Worm (Caenorhabditis elegans) whole organism, mixed stage, embryonic: ENCODE results near the gene col-145.

Source experiments
- M03D4.4 ChIP-seq: sonication (generic microtip); optimal IDR thresholded peaks from 2 replicates; lab custom pipeline; 2017; ENCODE audit warnings: mild to moderate bottlenecking, missing genetic modification characterization, missing compliant biosample characterization
- bed-3 ChIP-seq: fragments of 200-800 bp; sonication (Bioruptor generic); optimal IDR thresholded peaks from 3 replicates; lab custom pipeline; 2018; ENCODE audit warnings: mild to moderate bottlenecking, missing genetic modification characterization, moderate library complexity, missing compliant biosample characterization
- blmp-1 ChIP-seq: fragments of 150-350 bp; optimal IDR thresholded peaks from 2 replicates; lab custom pipeline; 2014; ENCODE audit warnings: missing biosample characterization, missing genetic modification characterization
- ceh-39 ChIP-seq: fragments of 150-350 bp; optimal IDR thresholded peaks from 2 replicates; lab custom pipeline; 2014; ENCODE audit warnings: missing biosample characterization, missing genetic modification characterization
- ceh-43 ChIP-seq: fragments of 200-800 bp; sonication (Bioruptor generic); optimal IDR thresholded peaks from 2 replicates; lab custom pipeline; 2018; ENCODE audit warnings: mild to moderate bottlenecking, missing genetic modification characterization, moderate library complexity, missing compliant biosample characterization
- ceh-83 ChIP-seq: fragments of 200-800 bp; sonication (Bioruptor generic); optimal IDR thresholded peaks from 2 replicates; lab custom pipeline; 2018; ENCODE audit warnings: mild to moderate bottlenecking, missing genetic modification characterization, missing compliant biosample characterization
- ces-1 ChIP-seq: fragments of 150-350 bp; optimal IDR thresholded peaks from 2 replicates; lab custom pipeline; 2014; ENCODE audit warnings: missing biosample characterization, missing genetic modification reagents, missing genetic modification characterization
- cnd-1 ChIP-seq: fragments of 200-800 bp; sonication (Bioruptor generic); optimal IDR thresholded peaks from 2 replicates; lab custom pipeline; 2018; ENCODE audit warnings: mild to moderate bottlenecking, missing genetic modification characterization, missing compliant biosample characterization
- drap-1 ChIP-seq: fragments of 200-800 bp; sonication (Bioruptor generic); optimal IDR thresholded peaks from 3 replicates; lab custom pipeline; 2018; ENCODE audit warnings: mild to moderate bottlenecking, missing genetic modification characterization, missing compliant biosample characterization
- elt-1 ChIP-seq: sonication (generic microtip); optimal IDR thresholded peaks from 2 replicates; lab custom pipeline; 2017; ENCODE audit warnings: missing genetic modification characterization, mild to moderate bottlenecking, missing compliant biosample characterization, antibody characterized with exemption, moderate library complexity, borderline replicate concordance; ENCODE audit not compliant: insufficient read depth
- elt-3 ChIP-seq: fragments of 150-350 bp; optimal IDR thresholded peaks from 2 replicates; lab custom pipeline; 2014; ENCODE audit warnings: missing biosample characterization, missing genetic modification characterization
- flh-1 ChIP-seq: fragments of 200-800 bp; sonication (Bioruptor generic); optimal IDR thresholded peaks from 2 replicates; lab custom pipeline; 2018; ENCODE audit warnings: mild to moderate bottlenecking, missing genetic modification characterization, moderate library complexity, missing compliant biosample characterization
- ham-2 ChIP-seq: fragments of 200-800 bp; sonication (Bioruptor generic); optimal IDR thresholded peaks from 2 replicates; lab custom pipeline; 2018; ENCODE audit warnings: mild to moderate bottlenecking, missing genetic modification characterization, missing compliant biosample characterization
- hlh-1 ChIP-seq: fragments of 150-350 bp; optimal IDR thresholded peaks from 2 replicates; lab custom pipeline; 2014; ENCODE audit warnings: missing biosample characterization, missing genetic modification reagents, missing genetic modification characterization
- lin-13 ChIP-seq: fragments of 150-350 bp; optimal IDR thresholded peaks from 2 replicates; lab custom pipeline; 2014; ENCODE audit warnings: missing biosample characterization, missing genetic modification characterization
- lin-32 ChIP-seq: fragments of 200-800 bp; sonication (Bioruptor generic); optimal IDR thresholded peaks from 2 replicates; lab custom pipeline; 2018; ENCODE audit warnings: mild to moderate bottlenecking, missing genetic modification characterization, missing compliant biosample characterization
- lsy-2 ChIP-seq: fragments of 150-350 bp; optimal IDR thresholded peaks from 2 replicates; lab custom pipeline; 2014; ENCODE audit warnings: missing biosample characterization, missing genetic modification characterization
- mab-5 ChIP-seq: fragments of 150-350 bp; optimal IDR thresholded peaks from 2 replicates; lab custom pipeline; 2014; ENCODE audit warnings: missing biosample characterization, missing genetic modification characterization
- mep-1 ChIP-seq: fragments of 150-350 bp; optimal IDR thresholded peaks from 2 replicates; lab custom pipeline; 2017; ENCODE audit warnings: missing biosample characterization, missing genetic modification reagents, missing genetic modification characterization, inconsistent platforms
- mls-2 ChIP-seq: sonication (generic microtip); optimal IDR thresholded peaks from 2 replicates; lab custom pipeline; 2016; ENCODE audit warnings: mild to moderate bottlenecking, missing genetic modification characterization, moderate library complexity, missing compliant biosample characterization
- nhr-12 ChIP-seq: fragments of 150-350 bp; optimal IDR thresholded peaks from 2 replicates; lab custom pipeline; 2014; ENCODE audit warnings: missing biosample characterization, missing genetic modification characterization
- nhr-2 ChIP-seq: fragments of 150-350 bp; optimal IDR thresholded peaks from 2 replicates; lab custom pipeline; 2014; ENCODE audit warnings: missing biosample characterization, missing genetic modification characterization
- nhr-237 ChIP-seq: fragments of 150-350 bp; optimal IDR thresholded peaks from 2 replicates; lab custom pipeline; 2014; ENCODE audit warnings: missing biosample characterization, missing genetic modification characterization
- nhr-76 ChIP-seq: sonication (generic microtip); optimal IDR thresholded peaks from 2 replicates; lab custom pipeline; 2017; ENCODE audit warnings: missing biosample characterization, missing genetic modification characterization
- pha-4 ChIP-seq: fragments of 150-350 bp; optimal IDR thresholded peaks from 2 replicates; lab custom pipeline; 2018; ENCODE audit warnings: missing biosample characterization, missing genetic modification reagents, missing genetic modification characterization
- sem-2 ChIP-seq: fragments of 200-800 bp; sonication (Bioruptor generic); optimal IDR thresholded peaks from 2 replicates; lab custom pipeline; 2018; ENCODE audit warnings: mild to moderate bottlenecking, missing genetic modification characterization, missing compliant biosample characterization
- snpc-4 ChIP-seq: fragments of 150-350 bp; optimal IDR thresholded peaks from 2 replicates; lab custom pipeline; 2014; ENCODE audit warnings: missing biosample characterization, missing genetic modification characterization
- sptf-1 ChIP-seq: sonication (generic microtip); optimal IDR thresholded peaks from 2 replicates; lab custom pipeline; 2017; ENCODE audit warnings: mild to moderate bottlenecking, missing genetic modification characterization, moderate library complexity, missing compliant biosample characterization
- tbx-8 ChIP-seq: fragments of 200-800 bp; sonication (Bioruptor generic); optimal IDR thresholded peaks from 2 replicates; lab custom pipeline; 2018; ENCODE audit warnings: mild to moderate bottlenecking, missing genetic modification characterization, moderate library complexity, missing compliant biosample characterization
- unc-120 ChIP-seq: sonication (generic microtip); optimal IDR thresholded peaks from 2 replicates; lab custom pipeline; 2017; ENCODE audit warnings: missing genetic modification characterization, missing compliant biosample characterization; ENCODE audit not compliant: poor library complexity, severe bottlenecking
- unc-39 ChIP-seq: fragments of 150-350 bp; optimal IDR thresholded peaks from 2 replicates; lab custom pipeline; 2014; ENCODE audit warnings: missing biosample characterization, missing genetic modification characterization
- unc-62 ChIP-seq: fragments of 150-350 bp; optimal IDR thresholded peaks from 2 replicates; lab custom pipeline; 2014; ENCODE audit warnings: missing biosample characterization, missing genetic modification reagents, missing genetic modification characterization
- zip-8 ChIP-seq: fragments of 150-350 bp; optimal IDR thresholded peaks from 2 replicates; lab custom pipeline; 2014; ENCODE audit warnings: missing biosample characterization, missing genetic modification characterization
- ztf-11 ChIP-seq: fragments of 150-350 bp; optimal IDR thresholded peaks from 2 replicates; lab custom pipeline; 2014; ENCODE audit warnings: missing biosample characterization, missing genetic modification characterization

Gene col-145

ce11 chrV:9198887-9199286, 36.1 kb upstream of the col-145 start, which contains the start of gene str-177:
Gene str-177, minus strand, starts transcription at chrV:9198987.
- TF ChIP-seq cnd-1: no peak
- TF ChIP-seq mep-1 (tag; lab: Kevin White, UChicago): no peak
- TF ChIP-seq lin-32 (GFP tag; lab: Kevin White, UChicago): no peak
- TF ChIP-seq nhr-2 (tag; lab: Kevin White, UChicago): no peak
- no peak for TF ChIP-seq elt-3 (tag; lab: Kevin White, UChicago)
- TF ChIP-seq lin-13 (tag; lab: Kevin White, UChicago): no peak
- TF ChIP-seq ztf-11 (tag; lab: Kevin White, UChicago): no peak
- TF ChIP-seq sptf-1: no peak
- no peak for TF ChIP-seq hlh-1 (tag; lab: Kevin White, UChicago)
- TF ChIP-seq nhr-237 (tag; lab: Kevin White, UChicago): no peak
- TF ChIP-seq mls-2: no peak
- TF ChIP-seq sem-2 (GFP tag; lab: Kevin White, UChicago): no peak
- TF ChIP-seq mab-5 (tag; lab: Kevin White, UChicago): no peak
- no peak for TF ChIP-seq nhr-76 (tag; lab: Kevin White, UChicago)
- TF ChIP-seq M03D4.4: no peak
- no peak for TF ChIP-seq unc-120 (tag; lab: Kevin White, UChicago)
- no peak for TF ChIP-seq ceh-43
- TF ChIP-seq tbx-8 (GFP tag; lab: Kevin White, UChicago): no peak
- TF ChIP-seq flh-1 (GFP tag; lab: Kevin White, UChicago): no peak

DNA sequence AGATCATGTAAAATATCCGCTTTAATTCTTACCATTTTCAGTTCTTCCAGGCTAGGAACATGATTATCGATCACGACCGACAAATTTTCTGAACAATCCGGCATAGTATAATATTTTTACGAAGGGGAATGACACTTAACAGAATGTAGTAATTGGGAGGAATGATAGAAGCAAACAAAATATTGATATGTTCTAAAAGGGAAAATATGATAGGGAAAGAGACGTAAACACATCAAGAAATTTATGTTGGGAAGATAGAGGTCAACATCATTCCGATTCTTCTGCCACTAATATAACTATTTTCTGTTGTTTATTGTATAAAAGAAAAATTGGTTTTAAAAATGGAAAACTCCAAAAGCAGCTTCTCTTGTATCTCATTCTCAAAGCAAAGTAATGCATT, 34.3 kb upstream of the col-145 start, which contains the start of gene C24B5.4:
C24B5.4 (minus strand) TSS at position 206 of the 400 bp plus-strand sequence.
- TF ChIP-seq hlh-1 (tag; lab: Kevin White, UChicago) (no peak), flh-1 (GFP tag; lab: Kevin White, UChicago) (no peak), elt-3 (tag; lab: Kevin White, UChicago) (no peak), nhr-237 (tag; lab: Kevin White, UChicago) (no peak), sptf-1 (no peak), pha-4 (no peak), mep-1 (tag; lab: Kevin White, UChicago) (no peak), ceh-39 (no peak), M03D4.4 (no peak), elt-1 (tag; lab: Kevin White, UChicago) (no peak), nhr-76 (tag; lab: Kevin White, UChicago) (no peak), ham-2 (no peak), snpc-4 (tag; lab: Kevin White, UChicago) (no peak), unc-62 (GFP tag; lab: Kevin White, UChicago) (no peak), blmp-1 (tag; lab: Kevin White, UChicago) (no peak)

- TF ChIP-seq mls-2: no peak
- peak; percentile 87 for TF ChIP-seq ces-1
These were observed 31.2 kb upstream of the col-145 start for ce11 chrV:9194055-9194454.

DNA sequence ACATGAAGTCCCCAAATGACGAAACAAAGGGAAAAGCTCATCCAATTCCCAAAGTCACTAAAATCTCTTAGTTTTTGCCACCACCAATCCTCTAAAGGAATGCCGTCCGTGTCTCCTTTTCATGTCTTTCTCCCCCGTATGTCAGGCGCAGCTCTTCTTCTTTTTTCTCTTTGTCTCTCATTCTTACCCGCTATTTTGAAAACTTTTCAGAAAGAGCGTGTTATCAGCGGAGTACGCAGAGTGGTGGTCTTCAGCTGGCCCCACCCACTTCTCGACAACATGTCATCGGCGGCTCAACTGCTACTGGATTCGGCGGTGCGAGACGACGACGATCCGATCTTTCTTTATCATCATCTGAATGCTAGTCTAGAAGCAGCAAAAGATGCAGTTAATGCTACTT, 28.6 kb upstream of the col-145 start, which contains the start of gene sphr-1:
sphr-1 (plus strand) TSS at position 205 of the 400 bp plus-strand sequence.
- TF ChIP-seq sptf-1 (no peak), nhr-2 (tag; lab: Kevin White, UChicago) (no peak), flh-1 (GFP tag; lab: Kevin White, UChicago) (no peak), ceh-83 (no peak), ces-1 (no peak), mls-2 (no peak), mab-5 (tag; lab: Kevin White, UChicago) (no peak), ztf-11 (tag; lab: Kevin White, UChicago) (no peak), drap-1 (GFP tag; lab: Kevin White, UChicago) (no peak), unc-62 (GFP tag; lab: Kevin White, UChicago) (no peak), sem-2 (GFP tag; lab: Kevin White, UChicago) (no peak), ceh-39 (no peak), nhr-237 (tag; lab: Kevin White, UChicago) (no peak)

DNA sequence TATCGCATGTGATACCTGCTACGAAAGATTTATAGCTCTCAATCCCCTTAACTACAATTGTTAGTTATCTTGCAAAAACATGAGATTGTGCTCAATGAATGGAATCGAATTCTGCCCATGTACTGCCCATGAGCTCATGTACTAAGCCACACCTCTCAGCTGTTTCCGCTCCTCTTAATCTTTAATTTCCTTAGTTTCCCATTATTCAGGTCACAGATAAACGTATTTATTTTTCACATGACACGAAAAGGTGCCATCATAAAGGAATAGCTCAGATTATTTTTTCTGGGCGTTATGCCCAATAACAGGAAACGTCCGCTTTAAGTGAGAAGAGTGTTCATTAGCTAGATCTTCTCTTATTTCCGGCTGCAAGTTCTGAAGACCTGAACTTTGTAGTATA, 23.2 kb upstream of the col-145 start:
- TF ChIP-seq elt-3 (tag; lab: Kevin White, UChicago): no peak
- no peak for TF ChIP-seq nhr-12 (tag; lab: Kevin White, UChicago)
- TF ChIP-seq sem-2 (GFP tag; lab: Kevin White, UChicago): no peak
- TF ChIP-seq nhr-76 (tag; lab: Kevin White, UChicago): no peak
- TF ChIP-seq bed-3 (GFP tag; lab: Kevin White, UChicago): no peak
- TF ChIP-seq unc-39 (tag; lab: Kevin White, UChicago): no peak
- TF ChIP-seq mls-2: no peak
- no peak for TF ChIP-seq ham-2
- TF ChIP-seq flh-1 (GFP tag; lab: Kevin White, UChicago): no peak
- TF ChIP-seq lin-13 (tag; lab: Kevin White, UChicago): no peak
- TF ChIP-seq ces-1: no peak
- no peak for TF ChIP-seq sptf-1
- TF ChIP-seq nhr-237 (tag; lab: Kevin White, UChicago): no peak
- TF ChIP-seq lsy-2 (tag; lab: Kevin White, UChicago): no peak
- no peak for TF ChIP-seq mab-5 (tag; lab: Kevin White, UChicago)
- no peak for TF ChIP-seq zip-8 (tag; lab: Kevin White, UChicago)
- TF ChIP-seq hlh-1 (tag; lab: Kevin White, UChicago): no peak
- no peak for TF ChIP-seq blmp-1 (tag; lab: Kevin White, UChicago)
- no peak for TF ChIP-seq drap-1 (GFP tag; lab: Kevin White, UChicago)
